Fruit fly (Drosophila melanogaster): ENCODE data around the gene Cnb.

DNA sequence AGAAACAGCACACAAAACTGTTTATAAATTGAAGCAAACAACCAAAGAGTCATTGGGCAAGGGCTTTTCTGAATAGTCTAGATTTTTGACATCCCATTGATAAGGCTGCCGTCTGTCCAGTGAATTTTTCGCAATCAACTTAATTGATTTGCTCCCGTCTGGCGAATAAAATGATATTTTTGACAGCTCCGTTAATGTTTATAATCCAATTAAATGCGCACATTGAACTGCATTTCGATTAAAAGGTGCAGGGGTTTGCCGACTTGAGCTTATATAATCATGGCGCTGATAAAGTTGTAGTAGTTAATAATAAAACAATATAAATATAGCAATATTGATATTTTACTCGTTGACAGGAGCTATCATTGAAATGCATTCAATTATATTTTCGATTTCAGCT is 38.4 kb upstream of the Cnb start:
- no peak for TF ChIP-seq psq (optimal IDR thresholded peaks at IDR 0.05)
- TF ChIP-seq pan (optimal IDR thresholded peaks at IDR 0.05) = no peak
- TF ChIP-seq usp (GFP tag; optimal IDR thresholded peaks at IDR 0.05) = no peak
- no peak for TF ChIP-seq CG8478 (optimal IDR thresholded peaks at IDR 0.05)
- no peak for TF ChIP-seq EcR (GFP tag; optimal IDR thresholded peaks at IDR 0.05)
